Worm (Caenorhabditis elegans): ENCODE data around the gene lev-9.

- no peak for TF ChIP-seq zfp-2 (tag; optimal IDR thresholded peaks at IDR 0.05)
- no peak for TF ChIP-seq lir-3 (tag; optimal IDR thresholded peaks at IDR 0.05)
- no peak for TF ChIP-seq nhr-28 (tag; optimal IDR thresholded peaks at IDR 0.05)
- TF ChIP-seq lsy-2 (tag; optimal IDR thresholded peaks at IDR 0.05): no peak
- no peak for TF ChIP-seq hlh-30 (tag; optimal IDR thresholded peaks at IDR 0.05; ENCODE audit: insufficient read depth)
Observed at ce11 chrX:6276701-6277100, 14.8 kb downstream of the lev-9 start.
